Worm (Caenorhabditis elegans) whole organism, L3 larva: ENCODE data around the gene ran-5.

Experiments used
- R02D3.7 ChIP-seq: fragments of 150-350 bp; optimal IDR thresholded peaks from 2 replicates; lab custom pipeline; 2014; ENCODE audit warnings: missing biosample characterization, missing genetic modification characterization
- ZK546.5 ChIP-seq: sonication (generic microtip); optimal IDR thresholded peaks from 2 replicates; lab custom pipeline; 2017; ENCODE audit warnings: missing biosample characterization, missing genetic modification characterization
- ama-1 ChIP-seq: fragments of 150-350 bp; optimal IDR thresholded peaks from 2 replicates; lab custom pipeline; 2018
- ceh-16 ChIP-seq: sonication (generic microtip); optimal IDR thresholded peaks from 2 replicates; lab custom pipeline; 2017; ENCODE audit warnings: missing biosample characterization, missing genetic modification characterization
- ceh-28 ChIP-seq: fragments of 150-350 bp; optimal IDR thresholded peaks from 2 replicates; lab custom pipeline; 2014; ENCODE audit warnings: missing biosample characterization, missing genetic modification reagents, missing genetic modification characterization
- ceh-9 ChIP-seq: sonication (generic microtip); optimal IDR thresholded peaks from 2 replicates; lab custom pipeline; 2018; ENCODE audit warnings: missing biosample characterization, missing genetic modification characterization
- egl-5 ChIP-seq: fragments of 150-350 bp; optimal IDR thresholded peaks from 2 replicates; lab custom pipeline; 2017; ENCODE audit warnings: missing biosample characterization, missing genetic modification reagents, missing genetic modification characterization, inconsistent platforms
- elt-2 ChIP-seq: sonication (generic microtip); optimal IDR thresholded peaks from 2 replicates; lab custom pipeline; 2016; ENCODE audit warnings: missing genetic modification reagents, mild to moderate bottlenecking, missing genetic modification characterization, missing compliant biosample characterization
- elt-3 ChIP-seq, 3 experiments: fragments of 150-350 bp in 1 of 3; sonication (generic microtip) in 2 of 3; optimal IDR thresholded peaks; 2 replicates in 2 of 3; 4 replicates in 1 of 3; lab custom pipeline; 2014 to 2017; ENCODE audit warnings: missing biosample characterization in 3 of 3, missing genetic modification characterization in 3 of 3
- eor-1 ChIP-seq, 2 experiments: fragments of 150-350 bp; optimal IDR thresholded peaks; 2 replicates each; lab custom pipeline; 2014 to 2018; ENCODE audit warnings: missing biosample characterization in 2 of 2, missing genetic modification characterization in 2 of 2
- fkh-10 ChIP-seq: sonication (generic microtip); optimal IDR thresholded peaks from 2 replicates; lab custom pipeline; 2017; ENCODE audit warnings: missing biosample characterization, missing genetic modification reagents, missing genetic modification characterization
- fkh-2 ChIP-seq: fragments of 150-350 bp; optimal IDR thresholded peaks from 2 replicates; lab custom pipeline; 2014; ENCODE audit warnings: missing biosample characterization, missing genetic modification reagents, missing genetic modification characterization
- fos-1 ChIP-seq: fragments of 150-350 bp; optimal IDR thresholded peaks from 2 replicates; lab custom pipeline; 2014; ENCODE audit warnings: missing biosample characterization, missing genetic modification characterization
- hmg-11 ChIP-seq: sonication (generic microtip); optimal IDR thresholded peaks from 2 replicates; lab custom pipeline; 2016; ENCODE audit warnings: missing genetic modification characterization, missing compliant biosample characterization
- jun-1 ChIP-seq: fragments of 150-350 bp; optimal IDR thresholded peaks from 2 replicates; lab custom pipeline; 2014; ENCODE audit warnings: missing biosample characterization, missing genetic modification reagents, missing genetic modification characterization
- lin-15B ChIP-seq: fragments of 150-350 bp; optimal IDR thresholded peaks from 2 replicates; lab custom pipeline; 2014; ENCODE audit warnings: missing biosample characterization, missing genetic modification characterization
- lin-39 ChIP-seq: fragments of 150-350 bp; optimal IDR thresholded peaks from 2 replicates; lab custom pipeline; 2018; ENCODE audit warnings: missing biosample characterization, missing genetic modification reagents, missing genetic modification characterization
- lsy-12 ChIP-seq: sonication (generic microtip); optimal IDR thresholded peaks from 2 replicates; lab custom pipeline; 2016; ENCODE audit warnings: mild to moderate bottlenecking, missing genetic modification characterization, missing compliant biosample characterization
- mdl-1 ChIP-seq: fragments of 150-350 bp; optimal IDR thresholded peaks from 2 replicates; lab custom pipeline; 2014; ENCODE audit warnings: missing biosample characterization, missing genetic modification characterization
- mml-1 ChIP-seq: fragments of 150-350 bp; sonication (generic microtip); optimal IDR thresholded peaks from 3 replicates; lab custom pipeline; 2014; ENCODE audit warnings: missing biosample characterization, missing genetic modification characterization
- nfya-1 ChIP-seq: sonication (generic microtip); optimal IDR thresholded peaks from 2 replicates; lab custom pipeline; 2017; ENCODE audit warnings: missing genetic modification characterization, mild to moderate bottlenecking, missing compliant biosample characterization, antibody characterized with exemption, moderate library complexity; ENCODE audit not compliant: insufficient read depth
- nhr-11 ChIP-seq: fragments of 150-350 bp; optimal IDR thresholded peaks from 2 replicates; lab custom pipeline; 2014; ENCODE audit warnings: missing biosample characterization, missing genetic modification characterization
- nhr-23 ChIP-seq: fragments of 150-350 bp; optimal IDR thresholded peaks from 2 replicates; lab custom pipeline; 2014; ENCODE audit warnings: missing biosample characterization, missing genetic modification reagents, missing genetic modification characterization
- nhr-237 ChIP-seq: fragments of 150-350 bp; optimal IDR thresholded peaks from 2 replicates; lab custom pipeline; 2014; ENCODE audit warnings: missing biosample characterization, missing genetic modification characterization
- nhr-25 ChIP-seq: sonication (generic microtip); optimal IDR thresholded peaks from 2 replicates; lab custom pipeline; 2017; ENCODE audit warnings: missing biosample characterization, missing genetic modification characterization
- nhr-28 ChIP-seq: fragments of 150-350 bp; optimal IDR thresholded peaks from 2 replicates; lab custom pipeline; 2014; ENCODE audit warnings: missing biosample characterization, missing genetic modification characterization
- nhr-43 ChIP-seq: sonication (generic microtip); optimal IDR thresholded peaks from 2 replicates; lab custom pipeline; 2016; ENCODE audit warnings: mild to moderate bottlenecking, missing genetic modification characterization, missing compliant biosample characterization; ENCODE audit not compliant: poor library complexity, severe bottlenecking
- nhr-67 ChIP-seq: fragments of 150-350 bp; optimal IDR thresholded peaks from 2 replicates; lab custom pipeline; 2014; ENCODE audit warnings: missing biosample characterization, missing genetic modification characterization
- nhr-76 ChIP-seq: fragments of 150-350 bp; sonication (generic microtip); optimal IDR thresholded peaks from 5 replicates; lab custom pipeline; 2014; ENCODE audit warnings: missing biosample characterization, missing genetic modification characterization
- nhr-77 ChIP-seq: fragments of 150-350 bp; optimal IDR thresholded peaks from 2 replicates; lab custom pipeline; 2014; ENCODE audit warnings: missing biosample characterization, missing genetic modification characterization
- pha-4 ChIP-seq: fragments of 150-350 bp; optimal IDR thresholded peaks from 2 replicates; lab custom pipeline; 2014; ENCODE audit warnings: missing biosample characterization, missing genetic modification reagents, missing genetic modification characterization
- pqm-1 ChIP-seq: fragments of 150-350 bp; optimal IDR thresholded peaks from 2 replicates; lab custom pipeline; 2017; ENCODE audit warnings: missing biosample characterization, missing genetic modification characterization, inconsistent platforms
- sea-2 ChIP-seq: fragments of 150-350 bp; sonication (generic microtip); optimal IDR thresholded peaks from 4 replicates; lab custom pipeline; 2014; ENCODE audit warnings: missing biosample characterization, missing genetic modification reagents, missing genetic modification characterization
- skn-1 ChIP-seq: fragments of 150-350 bp; optimal IDR thresholded peaks from 2 replicates; lab custom pipeline; 2014; ENCODE audit warnings: missing biosample characterization, missing genetic modification characterization
- snpc-4 ChIP-seq: fragments of 150-350 bp; optimal IDR thresholded peaks from 2 replicates; lab custom pipeline; 2014; ENCODE audit warnings: missing biosample characterization, missing genetic modification characterization
- tbx-2 ChIP-seq: sonication (generic microtip); optimal IDR thresholded peaks from 2 replicates; lab custom pipeline; 2016; ENCODE audit warnings: mild to moderate bottlenecking, missing genetic modification characterization, missing compliant biosample characterization
- unc-39 ChIP-seq: sonication (generic microtip); optimal IDR thresholded peaks from 4 replicates; lab custom pipeline; 2017; ENCODE audit warnings: missing biosample characterization, missing genetic modification characterization
- unc-62 ChIP-seq: fragments of 150-350 bp; sonication (generic microtip); optimal IDR thresholded peaks from 4 replicates; lab custom pipeline; 2014; ENCODE audit warnings: missing biosample characterization, missing genetic modification reagents, missing genetic modification characterization
- zag-1 ChIP-seq: fragments of 150-350 bp; optimal IDR thresholded peaks from 2 replicates; lab custom pipeline; 2014; ENCODE audit warnings: missing biosample characterization, missing genetic modification characterization
- ztf-11 ChIP-seq: fragments of 150-350 bp; optimal IDR thresholded peaks from 2 replicates; lab custom pipeline; 2014; ENCODE audit warnings: missing biosample characterization, missing genetic modification characterization

The ran-5 gene

DNA sequence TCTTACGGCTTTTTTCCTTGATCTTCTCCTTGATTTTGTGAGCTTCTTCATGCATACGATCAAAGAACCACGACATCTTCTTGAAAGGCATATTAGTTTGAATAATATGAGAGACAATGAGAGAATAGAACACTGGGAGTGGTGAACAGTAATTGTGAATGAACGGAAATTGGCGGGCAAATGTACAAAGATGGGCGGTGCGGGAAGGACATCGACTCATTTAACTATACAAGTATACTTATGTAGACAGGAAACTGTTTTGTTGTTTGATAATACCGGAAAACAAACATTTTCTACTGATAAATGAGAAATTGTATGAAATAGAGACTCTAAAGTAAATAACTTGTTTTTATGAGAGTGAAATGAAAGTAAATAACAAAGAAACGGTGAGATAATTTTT, 2.9 kb upstream of the ran-5 start, which contains the start of gene R12C12.5:
R12C12.5 (minus strand) TSS at position 101 of the 400 bp plus-strand sequence.
- no peak for TF ChIP-seq ceh-16
- TF ChIP-seq pha-4 (tag; lab: Kevin White, UChicago) = peak; percentile 59

DNA sequence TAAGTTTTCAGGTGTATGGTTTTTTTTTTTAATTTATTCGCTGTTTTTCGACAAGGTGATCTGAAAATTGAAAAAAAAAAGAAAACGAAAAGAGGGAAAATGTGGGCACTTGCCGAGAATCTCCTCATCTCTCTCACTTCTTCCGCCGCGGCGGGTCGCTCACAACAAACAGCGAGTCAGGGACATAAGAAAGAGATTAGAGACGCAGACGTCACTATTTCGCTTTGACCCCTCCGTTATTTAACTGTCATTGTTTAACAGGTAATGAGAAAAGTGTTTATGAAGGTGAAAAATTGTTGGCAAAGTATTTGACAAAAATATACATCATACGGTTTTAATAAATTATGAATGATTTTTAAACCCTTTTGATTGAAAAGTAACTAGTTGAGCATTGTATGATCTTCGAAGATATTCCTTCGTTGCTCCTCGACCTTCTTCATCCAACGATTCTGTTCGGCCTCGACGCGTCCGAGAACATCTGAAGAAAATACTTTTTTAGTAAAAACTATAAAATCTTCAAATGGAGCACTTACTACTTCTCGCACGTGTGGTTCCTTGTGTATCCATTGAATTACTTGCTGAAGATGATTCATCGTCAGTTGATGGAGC, 1.8 kb upstream of the ran-5 start:
- TF ChIP-seq nhr-28 (tag; lab: Kevin White, UChicago) = no peak
- no peak for TF ChIP-seq pqm-1
- peak; percentile 43 for TF ChIP-seq nfya-1
- no peak for TF ChIP-seq skn-1 (tag; lab: Kevin White, UChicago)
- TF ChIP-seq nhr-23 = peak; percentile 22
- TF ChIP-seq zag-1 (tag; lab: Kevin White, UChicago) = no peak
- TF ChIP-seq nhr-25 = peak; percentile 41
- no peak for TF ChIP-seq nhr-67 (tag; lab: Kevin White, UChicago)
- TF ChIP-seq egl-5 (tag; lab: Kevin White, UChicago) = peak; percentile 30
- TF ChIP-seq ztf-11 (tag; lab: Kevin White, UChicago) = no peak
- peak; percentile 36 for TF ChIP-seq hmg-11 (tag; lab: Kevin White, UChicago)
- TF ChIP-seq ceh-9 (tag; lab: Kevin White, UChicago) = no peak
- no peak for TF ChIP-seq ceh-28 (tag; lab: Kevin White, UChicago)
- TF ChIP-seq jun-1 = no peak
- no peak for TF ChIP-seq elt-3 (tag; optimal IDR thresholded peaks at IDR 0.05; lab: Kevin White, UChicago)
- TF ChIP-seq lin-39 (tag; lab: Kevin White, UChicago) = peak; percentile 8
- peak; percentile 49 for TF ChIP-seq pha-4 (tag; lab: Kevin White, UChicago)
- no peak for TF ChIP-seq mdl-1 (tag; lab: Kevin White, UChicago)

DNA sequence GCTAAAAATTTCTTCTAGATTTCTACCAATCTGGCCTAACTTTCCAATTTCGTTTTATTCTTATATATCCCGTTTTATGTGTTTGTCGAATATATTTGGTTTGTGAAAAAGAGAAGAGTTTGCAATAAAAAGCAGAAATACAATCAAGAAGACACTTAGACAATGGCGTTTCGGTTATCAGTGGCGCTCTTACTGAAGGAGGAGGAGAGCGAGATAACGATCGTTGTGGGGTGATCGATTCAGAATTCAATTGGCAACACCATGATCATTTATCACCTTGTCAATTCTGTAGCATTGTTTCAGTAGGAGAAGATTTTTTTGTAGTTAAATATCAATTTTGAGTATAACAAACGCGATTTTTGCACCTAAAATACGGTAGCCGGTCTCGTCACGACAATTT, 1.6 kb downstream of the ran-5 start:
- TF ChIP-seq elt-2 (tag; lab: Kevin White, UChicago) (peak; percentile 89), ztf-11 (tag; lab: Kevin White, UChicago) (no peak), pqm-1 (peak; percentile 79)

DNA sequence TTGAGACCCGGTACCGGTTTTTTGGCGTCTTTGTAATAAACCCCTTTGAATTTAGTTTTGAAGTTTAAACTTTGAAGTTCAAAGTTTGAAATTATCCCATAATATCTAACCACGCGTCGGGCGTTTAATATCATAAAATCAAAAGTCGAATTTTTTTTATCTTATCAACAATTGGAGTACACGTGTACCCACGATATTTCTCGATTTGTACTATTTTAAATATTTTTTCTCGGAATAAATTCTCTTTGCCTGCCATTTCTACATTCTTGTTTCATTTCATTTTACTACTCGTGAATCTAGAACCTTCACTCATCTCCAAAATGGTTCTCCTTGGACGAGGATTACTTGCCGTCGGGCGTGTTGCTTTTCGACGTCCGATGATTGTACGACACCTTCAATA, 2.2 kb downstream of the ran-5 start, which contains the start of gene gldc-1:
gldc-1 (plus strand) TSS at position 301 of the 400 bp plus-strand sequence.
- TF ChIP-seq nhr-11 (tag; lab: Kevin White, UChicago) (no peak), nfya-1 (no peak), fkh-2 (tag; lab: Kevin White, UChicago) (no peak), unc-39 (tag; lab: Kevin White, UChicago) (no peak), ZK546.5 (tag; lab: Kevin White, UChicago) (no peak), skn-1 (tag; lab: Kevin White, UChicago) (no peak), pqm-1 (peak; percentile 50)

DNA sequence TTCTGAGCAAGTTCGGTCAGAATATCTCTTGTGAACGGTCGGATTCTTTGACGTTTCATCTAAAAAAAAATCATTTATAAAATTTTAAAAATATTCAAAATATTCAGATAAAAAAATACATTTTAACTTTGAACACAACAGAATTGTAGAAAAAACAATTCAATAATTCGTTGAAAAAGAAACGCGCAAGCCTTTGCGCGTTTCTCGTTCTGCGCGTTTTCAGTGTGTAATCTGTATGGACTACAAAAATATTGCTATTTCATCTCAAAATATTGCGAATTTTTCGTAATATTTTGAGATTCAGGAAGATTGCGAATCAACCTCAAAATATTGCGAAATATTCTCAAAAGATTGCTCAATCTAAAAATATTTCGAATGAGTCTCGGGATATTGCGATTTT, 8.0 kb downstream of the ran-5 start, which contains the start of gene R12C12.7:
R12C12.7 (minus strand) TSS at position 59 of the 400 bp plus-strand sequence.
- TF ChIP-seq fos-1 (tag; lab: Kevin White, UChicago) (no peak), nhr-43 (tag; lab: Kevin White, UChicago) (no peak), ama-1 (lab: Kevin White, UChicago) (no peak), mml-1 (tag; lab: Kevin White, UChicago) (no peak), elt-2 (tag; lab: Kevin White, UChicago) (peak; percentile 3), ceh-9 (tag; lab: Kevin White, UChicago) (no peak), hmg-11 (tag; lab: Kevin White, UChicago) (no peak), R02D3.7 (tag; lab: Kevin White, UChicago) (no peak), nhr-11 (tag; lab: Kevin White, UChicago) (no peak), pqm-1 (peak; percentile 79), sea-2 (GFP tag; lab: Kevin White, UChicago) (no peak), nhr-237 (tag; lab: Kevin White, UChicago) (no peak), nhr-23 (peak; percentile 4)

DNA sequence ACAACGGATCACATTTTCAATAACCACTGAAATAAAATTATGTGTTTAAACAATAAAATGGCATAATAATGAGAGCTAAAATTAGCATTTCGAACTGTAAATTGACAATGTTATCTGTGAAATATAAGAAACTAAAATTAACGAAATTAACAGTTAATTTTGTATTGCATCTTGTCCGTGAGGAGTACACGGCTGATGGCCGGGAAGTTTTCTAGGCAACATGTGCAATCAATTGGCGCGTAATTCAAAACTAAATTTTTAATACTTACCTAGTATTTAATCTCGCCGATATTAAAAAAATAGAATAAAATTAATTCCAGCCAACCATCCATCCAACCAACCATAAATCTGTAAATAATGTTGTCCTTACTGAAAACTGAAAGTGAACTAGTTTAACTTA, 13.6 kb downstream of the ran-5 start:
- TF ChIP-seq tbx-2 (no peak), nhr-43 (tag; lab: Kevin White, UChicago) (peak; percentile 96), nhr-237 (tag; lab: Kevin White, UChicago) (no peak), nhr-11 (tag; lab: Kevin White, UChicago) (no peak), nhr-76 (tag; lab: Kevin White, UChicago) (no peak), fos-1 (tag; lab: Kevin White, UChicago) (no peak), jun-1 (peak; percentile 49), mdl-1 (tag; lab: Kevin White, UChicago) (no peak), snpc-4 (tag; lab: Kevin White, UChicago) (peak; percentile 59), hmg-11 (tag; lab: Kevin White, UChicago) (peak; percentile 65), ama-1 (lab: Kevin White, UChicago) (no peak), fkh-10 (GFP tag; lab: Kevin White, UChicago) (no peak), unc-62 (no peak), nhr-28 (tag; lab: Kevin White, UChicago) (no peak), elt-3 (tag; optimal IDR thresholded peaks at IDR 0.05; lab: Kevin White, UChicago) (no peak), lsy-12 (peak; percentile 65), ceh-16 (no peak), zag-1 (tag; lab: Kevin White, UChicago) (no peak), nhr-77 (tag; lab: Kevin White, UChicago) (no peak), lin-15B (tag; lab: Kevin White, UChicago) (peak; percentile 67), eor-1 (tag; optimal IDR thresholded peaks at IDR 0.05; lab: Kevin White, UChicago) (no peak), skn-1 (tag; lab: Kevin White, UChicago) (no peak), egl-5 (tag; lab: Kevin White, UChicago) (no peak)
